Worm (Caenorhabditis elegans): ENCODE data around the gene ostf-4.
A peak's percentile ranks its signal among the peaks of the same experiment; 100 is the strongest.

The ostf-4 gene

DNA sequence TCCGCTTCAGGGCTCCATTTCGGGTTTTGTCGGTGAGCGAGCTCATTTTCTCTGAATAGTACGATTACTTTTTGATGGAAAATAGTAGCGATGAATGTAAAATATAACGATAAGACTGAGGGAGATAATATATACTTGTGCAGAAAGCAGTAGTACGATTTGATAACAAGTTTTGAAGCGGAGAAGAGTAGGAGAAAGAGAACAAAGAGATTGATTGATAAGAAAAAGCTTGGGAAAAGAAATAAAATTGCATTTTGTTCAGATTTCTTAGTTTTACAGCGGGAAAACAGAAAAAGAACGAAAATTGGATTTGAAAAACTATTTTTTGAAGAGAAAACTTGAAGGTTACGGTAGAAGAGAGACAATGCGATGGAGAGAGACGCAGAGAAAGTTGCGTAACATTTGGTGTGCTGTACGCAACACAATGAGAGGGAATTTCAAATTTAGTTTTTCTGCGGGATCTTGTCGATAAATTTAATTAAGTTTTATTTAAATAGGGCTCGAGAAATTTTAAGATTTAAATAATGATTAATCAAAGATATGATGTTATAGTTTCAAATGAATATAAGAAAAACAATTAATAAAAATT lies 39.3 kb upstream of the ostf-4 start, which contains the start of gene umps-1 (continued):
- TF ChIP-seq blmp-1 (tag; optimal IDR thresholded peaks at IDR 0.05; ENCODE audit: insufficient read depth) (no peak), nhr-12 (tag; optimal IDR thresholded peaks at IDR 0.05) (no peak), unc-39 (tag; optimal IDR thresholded peaks at IDR 0.05) (no peak), lin-11 (tag; optimal IDR thresholded peaks at IDR 0.05) (no peak), skn-1 (tag; optimal IDR thresholded peaks at IDR 0.05) (no peak), snpc-4 (tag; optimal IDR thresholded peaks at IDR 0.05) (peak; percentile 74), R02D3.7 (tag; optimal IDR thresholded peaks at IDR 0.05) (no peak), ztf-4 (tag; optimal IDR thresholded peaks at IDR 0.05) (no peak), nhr-6 (tag; optimal IDR thresholded peaks at IDR 0.05) (peak; percentile 50), peb-1 (tag; optimal IDR thresholded peaks at IDR 0.05) (no peak), C34F6.9 (tag; optimal IDR thresholded peaks at IDR 0.05) (peak; percentile 72), lin-39 (tag; optimal IDR thresholded peaks at IDR 0.05) (no peak), crh-2 (tag; optimal IDR thresholded peaks at IDR 0.05) (peak; percentile 85), unc-62 (GFP tag; optimal IDR thresholded peaks at IDR 0.05) (no peak), nhr-10 (tag; optimal IDR thresholded peaks at IDR 0.05) (no peak), nhr-25 (tag; optimal IDR thresholded peaks at IDR 0.05) (no peak), mab-5 (tag; optimal IDR thresholded peaks at IDR 0.05) (peak; percentile 34), Y55F3AM.14 (GFP tag; optimal IDR thresholded peaks at IDR 0.05) (no peak)

DNA sequence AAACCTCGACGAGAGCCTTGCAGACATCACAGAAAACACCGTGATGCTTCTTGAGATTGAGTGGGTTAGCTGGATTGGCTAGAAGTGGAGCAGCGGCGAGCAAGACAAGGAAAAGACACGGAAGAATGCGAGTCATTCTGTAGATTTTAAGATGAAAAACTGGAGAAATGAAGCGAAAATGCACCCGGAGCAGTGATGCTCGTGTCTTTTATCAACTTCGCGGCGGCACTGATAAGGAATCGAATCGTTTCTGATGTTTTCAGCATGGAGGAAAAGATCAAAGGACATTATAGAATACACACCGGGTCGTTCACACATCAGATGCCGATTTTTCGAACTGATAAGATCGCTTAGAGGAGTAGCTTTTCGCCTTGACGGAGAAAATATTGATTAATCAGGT lies 37.0 kb upstream of the ostf-4 start, which contains the start of gene spp-1:
Gene spp-1, minus strand, starts transcription at position 287 of the 400 bp plus-strand sequence.
- TF ChIP-seq lin-13 (GFP tag; optimal IDR thresholded peaks at IDR 0.05) (no peak), Y55F3AM.14 (GFP tag; optimal IDR thresholded peaks at IDR 0.05) (no peak), F13H6.1 (tag; optimal IDR thresholded peaks at IDR 0.05) (no peak), unc-39 (tag; optimal IDR thresholded peaks at IDR 0.05) (no peak), mdl-1 (tag; optimal IDR thresholded peaks at IDR 0.05) (no peak), nhr-11 (tag; optimal IDR thresholded peaks at IDR 0.05) (no peak), nhr-6 (tag; optimal IDR thresholded peaks at IDR 0.05) (no peak), nhr-25 (tag; optimal IDR thresholded peaks at IDR 0.05) (no peak), skn-1 (tag; optimal IDR thresholded peaks at IDR 0.05) (no peak), nhr-237 (tag; optimal IDR thresholded peaks at IDR 0.05) (no peak), nhr-77 (tag; optimal IDR thresholded peaks at IDR 0.05) (no peak), ZK546.5 (tag; optimal IDR thresholded peaks at IDR 0.05) (no peak), blmp-1 (tag; optimal IDR thresholded peaks at IDR 0.05; ENCODE audit: insufficient read depth) (no peak), sma-3 (GFP tag; optimal IDR thresholded peaks at IDR 0.05) (no peak), gmeb-1 (tag; optimal IDR thresholded peaks at IDR 0.05) (peak; percentile 37), sma-9 (GFP tag; optimal IDR thresholded peaks at IDR 0.05) (peak; percentile 54), sma-9 (tag; optimal IDR thresholded peaks at IDR 0.05) (no peak), ztf-1 (GFP tag; conservative IDR thresholded peaks at IDR 0.05) (no peak), nhr-23 (tag; optimal IDR thresholded peaks at IDR 0.05) (no peak), lin-39 (tag; optimal IDR thresholded peaks at IDR 0.05) (no peak), ceh-16 (tag; optimal IDR thresholded peaks at IDR 0.05) (no peak), R02D3.7 (tag; optimal IDR thresholded peaks at IDR 0.05) (no peak), egl-27 (tag; optimal IDR thresholded peaks at IDR 0.05) (no peak), peb-1 (tag; optimal IDR thresholded peaks at IDR 0.05) (no peak), unc-55 (GFP tag; optimal IDR thresholded peaks at IDR 0.05) (no peak), alr-1 (tag; optimal IDR thresholded peaks at IDR 0.05) (no peak), aly-2 (tag; optimal IDR thresholded peaks at IDR 0.05) (no peak), nhr-129 (tag; optimal IDR thresholded peaks at IDR 0.05) (no peak), fos-1 (tag; optimal IDR thresholded peaks at IDR 0.05) (peak; percentile 75), ztf-4 (tag; optimal IDR thresholded peaks at IDR 0.05) (no peak), ztf-11 (tag; optimal IDR thresholded peaks at IDR 0.05) (no peak), nhr-12 (tag; optimal IDR thresholded peaks at IDR 0.05) (no peak), crh-2 (tag; optimal IDR thresholded peaks at IDR 0.05) (peak; percentile 38)

DNA sequence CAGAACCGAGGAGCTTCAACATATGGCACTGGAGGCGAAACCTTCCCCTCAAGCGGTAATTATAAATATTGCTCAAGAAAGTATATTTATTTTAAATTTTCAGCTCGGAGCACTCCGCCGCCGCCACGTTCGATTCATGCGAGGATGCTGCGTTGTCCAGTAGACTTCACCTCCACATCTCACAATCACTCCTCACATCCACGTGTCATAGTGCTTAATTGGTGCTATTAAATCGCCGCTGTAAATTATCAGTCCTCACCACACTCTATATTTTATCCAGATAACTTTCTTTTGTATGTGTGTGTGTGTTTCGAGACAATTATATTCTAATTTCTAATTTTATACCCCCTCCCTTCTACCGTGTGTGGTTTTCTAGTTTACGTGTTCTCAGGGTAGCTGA lies 36.2 kb upstream of the ostf-4 start:
- TF ChIP-seq crh-2 (tag; optimal IDR thresholded peaks at IDR 0.05) (peak; percentile 25), Y55F3AM.14 (GFP tag; optimal IDR thresholded peaks at IDR 0.05) (no peak)

Measured in whole organism, L2 larva.